Worm (Caenorhabditis elegans) whole organism, young adult: Measurements from ENCODE around the gene F08H9.2.

Experiments
- B0336.3 ChIP-seq: fragments of 200-800 bp; sonication (Bioruptor generic); IDR thresholded peaks from 2 replicates; pipeline ENCODE4 v1.3.6; 2022; ENCODE audit warnings: missing genetic modification characterization, missing compliant biosample characterization
- C17E4.6 ChIP-seq: fragments of 200-800 bp; sonication (Bioruptor generic); IDR thresholded peaks from 2 replicates; pipeline ENCODE4 v1.3.6; 2022; ENCODE audit warnings: missing genetic modification reagents, missing genetic modification characterization, missing compliant biosample characterization
- D2030.7 ChIP-seq: fragments of 200-800 bp; sonication (Bioruptor generic); IDR thresholded peaks from 2 replicates; pipeline ENCODE4 v1.3.6; 2022; ENCODE audit warnings: missing genetic modification reagents, missing genetic modification characterization, missing compliant biosample characterization
- F23B12.7 ChIP-seq: sonication (generic microtip); optimal IDR thresholded peaks from 2 replicates; lab custom pipeline; 2017; ENCODE audit warnings: missing genetic modification characterization, mild to moderate bottlenecking, missing compliant biosample characterization, antibody characterized with exemption, moderate library complexity; ENCODE audit not compliant: insufficient read depth
- F33H1.4 ChIP-seq: fragments of 200-800 bp; sonication (Bioruptor generic); IDR thresholded peaks from 2 replicates; pipeline ENCODE4 v1.3.6; 2022; ENCODE audit warnings: missing genetic modification reagents, missing genetic modification characterization, missing compliant biosample characterization
- K12H6.12 ChIP-seq: fragments of 200-800 bp; sonication (Bioruptor generic); optimal IDR thresholded peaks from 2 replicates; lab custom pipeline; 2018; ENCODE audit warnings: mild to moderate bottlenecking, missing genetic modification characterization, missing compliant biosample characterization
- T07F8.4 ChIP-seq: sonication (generic microtip); optimal IDR thresholded peaks from 2 replicates; lab custom pipeline; 2016; ENCODE audit warnings: mild to moderate bottlenecking, missing genetic modification characterization, moderate library complexity, missing compliant biosample characterization
- T26A5.8 ChIP-seq: sonication (generic microtip); optimal IDR thresholded peaks from 2 replicates; lab custom pipeline; 2016; ENCODE audit warnings: missing genetic modification characterization, missing compliant biosample characterization
- Y56A3A.18 ChIP-seq: fragments of 200-800 bp; sonication (Bioruptor generic); IDR thresholded peaks from 2 replicates; pipeline ENCODE4 v1.3.6; 2022; ENCODE audit warnings: missing genetic modification reagents, missing genetic modification characterization, missing compliant biosample characterization
- Y95B8A.8 ChIP-seq: fragments of 200-800 bp; sonication (Bioruptor generic); IDR thresholded peaks from 2 replicates; pipeline ENCODE4 v1.3.6; 2022; ENCODE audit warnings: missing genetic modification reagents, missing genetic modification characterization, missing compliant biosample characterization
- akir-1 ChIP-seq: fragments of 200-800 bp; sonication (Bioruptor generic); optimal IDR thresholded peaks from 2 replicates; lab custom pipeline; 2018; ENCODE audit warnings: mild to moderate bottlenecking, missing genetic modification characterization, moderate library complexity, missing compliant biosample characterization
- ama-1 ChIP-seq, 3 experiments: fragments of 150-350 bp in 1 of 3; sonication (generic microtip) in 2 of 3; optimal IDR thresholded peaks; 2 replicates each; lab custom pipeline; 2014 to 2018; ENCODE audit warnings: missing biosample characterization in 2 of 3, missing genetic modification characterization in 2 of 3, missing genetic modification reagents in 2 of 3
- attf-6 ChIP-seq: fragments of 200-800 bp; sonication (Bioruptor generic); IDR thresholded peaks from 2 replicates; pipeline ENCODE4 v1.3.6; 2022; ENCODE audit warnings: missing genetic modification reagents, missing genetic modification characterization, missing compliant biosample characterization
- cebp-1 ChIP-seq, 2 experiments: fragments of 200-800 bp in 1 of 2; sonication (Bioruptor generic) in 1 of 2; sonication (generic microtip) in 1 of 2; IDR thresholded peaks in 1 of 2; optimal IDR thresholded peaks in 1 of 2; 2 replicates each; pipeline versions ENCODE4 v1.3.6 to Lab custom; 2017 to 2022; ENCODE audit warnings: missing compliant biosample characterization in 2 of 2, missing genetic modification characterization in 2 of 2, mild to moderate bottlenecking in 1 of 2, missing genetic modification reagents in 1 of 2, moderate library complexity in 1 of 2
- ceh-100 ChIP-seq: fragments of 200-800 bp; sonication (Bioruptor generic); IDR thresholded peaks from 2 replicates; pipeline ENCODE4 v1.3.6; 2022; ENCODE audit warnings: missing genetic modification reagents, missing genetic modification characterization, missing compliant biosample characterization
- chd-7 ChIP-seq: sonication (generic microtip); optimal IDR thresholded peaks from 2 replicates; lab custom pipeline; 2016; ENCODE audit warnings: mild to moderate bottlenecking, missing genetic modification characterization, moderate library complexity, missing compliant biosample characterization
- die-1 ChIP-seq: sonication (generic microtip); optimal IDR thresholded peaks from 2 replicates; lab custom pipeline; 2016; ENCODE audit warnings: missing genotype, mild to moderate bottlenecking, missing genetic modification characterization, missing compliant biosample characterization
- ets-4 ChIP-seq: fragments of 200-800 bp; sonication (Bioruptor generic); optimal IDR thresholded peaks from 2 replicates; lab custom pipeline; 2018; ENCODE audit warnings: mild to moderate bottlenecking, missing genetic modification characterization, missing compliant biosample characterization
- hrde-1 ChIP-seq: sonication (generic microtip); optimal IDR thresholded peaks from 2 replicates; lab custom pipeline; 2016; ENCODE audit warnings: missing genetic modification characterization, mild to moderate bottlenecking, missing compliant biosample characterization, moderate library complexity, missing genotype, missing genetic modification reagents, borderline replicate concordance
- hsf-1 ChIP-seq: fragments of 200-800 bp; sonication (Bioruptor generic); IDR thresholded peaks from 2 replicates; pipeline ENCODE4 v1.3.6; 2022; ENCODE audit warnings: missing genetic modification reagents, missing genetic modification characterization, missing compliant biosample characterization
- lin-35 ChIP-seq, 3 experiments: fragments of 150-350 bp in 2 of 3; sonication (generic microtip) in 1 of 3; optimal IDR thresholded peaks; 2 replicates each; lab custom pipeline; 2014 to 2018; ENCODE audit warnings: missing biosample characterization in 3 of 3, missing genetic modification characterization in 3 of 3, missing genetic modification reagents in 3 of 3
- lin-54 ChIP-seq: fragments of 200-800 bp; sonication (Bioruptor generic); optimal IDR thresholded peaks from 2 replicates; lab custom pipeline; 2018; ENCODE audit warnings: mild to moderate bottlenecking, missing genetic modification characterization, missing compliant biosample characterization
- lir-1 ChIP-seq: fragments of 200-800 bp; sonication (Bioruptor generic); conservative IDR thresholded peaks from 2 replicates; pipeline ENCODE4 v1.3.6; 2022; ENCODE audit warnings: missing genetic modification reagents, missing genetic modification characterization, missing compliant biosample characterization
- lsl-1 ChIP-seq: fragments of 200-800 bp; sonication (Bioruptor generic); optimal IDR thresholded peaks from 2 replicates; lab custom pipeline; 2018; ENCODE audit warnings: mild to moderate bottlenecking, missing genetic modification characterization, moderate library complexity, missing compliant biosample characterization
- lsy-27 ChIP-seq: sonication (generic microtip); optimal IDR thresholded peaks from 2 replicates; lab custom pipeline; 2017; ENCODE audit warnings: missing genetic modification characterization, mild to moderate bottlenecking, missing compliant biosample characterization, antibody characterized with exemption, missing genotype, borderline replicate concordance; ENCODE audit not compliant: insufficient read depth
- madf-6 ChIP-seq: fragments of 200-800 bp; sonication (Bioruptor generic); IDR thresholded peaks from 2 replicates; pipeline ENCODE4 v1.3.6; 2022; ENCODE audit warnings: missing genetic modification reagents, missing genetic modification characterization, missing compliant biosample characterization
- nfya-2 ChIP-seq: fragments of 200-800 bp; sonication (Bioruptor generic); IDR thresholded peaks from 2 replicates; pipeline ENCODE4 v1.3.6; 2022; ENCODE audit warnings: missing genetic modification reagents, missing genetic modification characterization, missing compliant biosample characterization
- nhr-179 ChIP-seq: sonication (generic microtip); optimal IDR thresholded peaks from 2 replicates; lab custom pipeline; 2016; ENCODE audit warnings: mild to moderate bottlenecking, missing genetic modification characterization, missing compliant biosample characterization
- nhr-90 ChIP-seq: sonication (generic microtip); optimal IDR thresholded peaks from 2 replicates; lab custom pipeline; 2016; ENCODE audit warnings: missing genotype, mild to moderate bottlenecking, missing genetic modification characterization, missing compliant biosample characterization
- pbrm-1 ChIP-seq: fragments of 200-800 bp; sonication (Bioruptor generic); IDR thresholded peaks from 2 replicates; pipeline ENCODE4 v1.3.6; 2022; ENCODE audit warnings: missing genetic modification reagents, missing genetic modification characterization, missing compliant biosample characterization
- rcor-1 ChIP-seq: fragments of 200-800 bp; sonication (Bioruptor generic); IDR thresholded peaks from 2 replicates; pipeline ENCODE4 v1.3.6; 2022; ENCODE audit warnings: missing genetic modification reagents, missing genetic modification characterization, missing compliant biosample characterization
- rec-8 ChIP-seq, 2 experiments: sonication (generic microtip); optimal IDR thresholded peaks; 2 replicates each; lab custom pipeline; 2016; ENCODE audit warnings: mild to moderate bottlenecking in 2 of 2, missing genetic modification characterization in 2 of 2, missing genetic modification reagents in 2 of 2, missing genotype in 2 of 2, missing biosample characterization in 1 of 2, missing compliant biosample characterization in 1 of 2, moderate library complexity in 1 of 2
- repo-1 ChIP-seq: sonication (generic microtip); optimal IDR thresholded peaks from 2 replicates; lab custom pipeline; 2017; ENCODE audit warnings: mild to moderate bottlenecking, missing genetic modification characterization, missing compliant biosample characterization
- sea-2 ChIP-seq: fragments of 200-800 bp; sonication (Bioruptor generic); IDR thresholded peaks from 2 replicates; pipeline ENCODE4 v1.3.6; 2022; ENCODE audit warnings: missing genetic modification characterization, missing compliant biosample characterization
- snpc-3.4 ChIP-seq: sonication (generic microtip); optimal IDR thresholded peaks from 2 replicates; lab custom pipeline; 2017; ENCODE audit warnings: missing genetic modification characterization, mild to moderate bottlenecking, missing compliant biosample characterization, antibody characterized with exemption, moderate library complexity, missing genotype, missing genetic modification reagents
- somi-1 ChIP-seq: fragments of 200-800 bp; sonication (Bioruptor generic); optimal IDR thresholded peaks from 2 replicates; lab custom pipeline; 2018; ENCODE audit warnings: mild to moderate bottlenecking, missing genetic modification characterization, missing compliant biosample characterization
- sptf-2 ChIP-seq: fragments of 200-800 bp; sonication (Bioruptor generic); optimal IDR thresholded peaks from 2 replicates; lab custom pipeline; 2018; ENCODE audit warnings: mild to moderate bottlenecking, missing genetic modification characterization, missing compliant biosample characterization
- unc-62 ChIP-seq: fragments of 150-350 bp; optimal IDR thresholded peaks from 2 replicates; lab custom pipeline; 2014; ENCODE audit warnings: missing biosample characterization, missing genetic modification reagents, missing genetic modification characterization
- ztf-25 ChIP-seq: fragments of 200-800 bp; sonication (Bioruptor generic); IDR thresholded peaks from 2 replicates; pipeline ENCODE4 v1.3.6; 2022; ENCODE audit warnings: missing genetic modification reagents, missing genetic modification characterization, missing compliant biosample characterization
- ztf-28 ChIP-seq: fragments of 200-800 bp; sonication (Bioruptor generic); IDR thresholded peaks from 2 replicates; pipeline ENCODE4 v1.3.6; 2022; ENCODE audit warnings: missing genetic modification reagents, missing genetic modification characterization, missing compliant biosample characterization

Gene F08H9.2

DNA sequence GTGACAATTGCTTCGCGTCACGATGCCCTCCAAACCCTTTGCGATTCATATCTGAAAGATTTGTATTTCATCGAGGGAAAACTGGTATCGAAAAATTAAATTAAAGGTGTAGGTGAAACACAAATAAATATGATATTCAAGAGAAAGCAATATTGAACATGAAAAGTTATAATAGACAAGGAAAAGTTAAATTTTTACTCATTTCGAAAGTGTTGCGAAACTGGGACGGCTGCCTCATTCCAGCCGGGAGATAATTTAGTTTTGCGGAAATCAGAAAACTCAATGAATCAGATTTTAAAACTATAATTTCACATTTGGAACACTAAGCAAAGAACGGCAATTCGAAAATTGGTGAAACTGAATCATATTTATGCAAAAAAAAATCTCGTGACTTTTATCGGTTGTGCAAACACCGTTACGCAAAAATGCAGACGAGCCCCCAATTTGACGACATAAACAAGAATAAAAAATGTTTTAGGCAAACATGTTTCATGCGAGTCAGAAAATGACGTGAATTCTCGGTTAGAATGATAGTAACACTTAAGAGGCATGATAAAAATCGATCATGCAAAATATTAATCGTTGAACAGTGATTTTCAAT lies 45.4 kb upstream of the F08H9.2 start, which contains the start of the genes nxf-1 and C15H11.11 (continued):
- TF ChIP-seq T26A5.8 = no peak
- no peak for TF ChIP-seq K12H6.12
- peak; percentile 54; the same call in 1 of the 2 replicates for TF ChIP-seq cebp-1 (GFP tag; IDR thresholded peaks at IDR 0.05; lab: Robert Waterston, UW)
- peak; percentile 90 for TF ChIP-seq cebp-1 (tag; optimal IDR thresholded peaks at IDR 0.05; lab: Kevin White, UChicago)
- TF ChIP-seq rcor-1 (GFP tag; lab: Robert Waterston, UW) = 0 out of 2 replicates have a peak, but pooled peaks have one; percentile 36
- TF ChIP-seq B0336.3 (GFP tag; lab: Robert Waterston, UW) = peak; percentile 14; the same call in 1 of the 2 replicates

ce11 chrV:14417735-14418134 lies 42.7 kb upstream of the F08H9.2 start, which contains the start of the genes nxf-2 and set-31:
TSS of gene nxf-2 (minus strand) at chrV:14417835.
TSS of gene set-31 (plus strand) at chrV:14417903.
- TF ChIP-seq F33H1.4 (GFP tag; lab: Robert Waterston, UW) (peak; percentile 46; the same call in 1 of the 2 replicates), akir-1 (no peak), lsl-1 (GFP tag; lab: Kevin White, UChicago) (peak; percentile 58)
- TF ChIP-seq, all 124 proteins: peak for 2

DNA sequence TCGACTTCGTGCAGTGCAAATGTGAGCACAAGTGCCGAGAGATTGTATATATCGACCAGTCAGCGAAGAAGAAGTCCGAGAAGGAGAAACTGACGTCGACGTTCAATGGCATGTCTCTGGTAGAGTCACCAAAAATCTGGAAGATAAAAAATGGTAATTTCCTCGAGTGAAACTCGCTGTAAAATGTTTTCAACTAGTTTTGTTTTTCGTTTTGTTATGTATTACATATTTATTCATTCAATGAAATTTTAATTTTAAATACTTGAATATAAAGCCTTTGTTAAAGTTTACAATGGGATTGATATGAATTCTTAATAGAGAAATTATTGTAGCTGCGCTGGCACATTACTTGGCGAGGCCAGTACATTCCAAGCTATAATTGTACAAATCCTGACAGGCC lies 40.6 kb upstream of the F08H9.2 start:
- no peak for TF ChIP-seq nfya-2 (GFP tag; lab: Robert Waterston, UW)
- no peak for TF ChIP-seq cebp-1 (GFP tag; IDR thresholded peaks at IDR 0.05; lab: Robert Waterston, UW)
- TF ChIP-seq cebp-1 (tag; optimal IDR thresholded peaks at IDR 0.05; lab: Kevin White, UChicago) = peak; percentile 8
- TF ChIP-seq Y95B8A.8 (GFP tag; lab: Robert Waterston, UW) = peak; percentile 83; the same call in 1 of the 2 replicates
- no peak for TF ChIP-seq F33H1.4 (GFP tag; lab: Robert Waterston, UW)
- TF ChIP-seq F23B12.7 (tag; lab: Kevin White, UChicago) = no peak
- no peak for TF ChIP-seq unc-62
- TF ChIP-seq lin-54 (GFP tag; lab: Kevin White, UChicago) = peak; percentile 4
- peak in 1 of 2 experiments; percentile 32 for TF ChIP-seq rec-8 (tag; optimal IDR thresholded peaks at IDR 0.05; lab: Kevin White, UChicago)
- TF ChIP-seq repo-1 (tag; lab: Kevin White, UChicago) = peak; percentile 21
- no peak for TF ChIP-seq nhr-90 (tag; lab: Kevin White, UChicago)
- peak; percentile 77 for TF ChIP-seq hrde-1 (tag; lab: Kevin White, UChicago)
- peak; percentile 51; the same call in 1 of the 2 replicates for TF ChIP-seq pbrm-1 (GFP tag; lab: Robert Waterston, UW)
- TF ChIP-seq ama-1 (optimal IDR thresholded peaks at IDR 0.05; lab: Kevin White, UChicago) = no peak
- peak in 1 of 2 experiments; percentile 58 for TF ChIP-seq ama-1 (GFP tag; optimal IDR thresholded peaks at IDR 0.05; lab: Kevin White, UChicago)
- no peak for TF ChIP-seq C17E4.6
- peak; percentile 8 for TF ChIP-seq snpc-3.4 (tag; lab: Kevin White, UChicago)

DNA sequence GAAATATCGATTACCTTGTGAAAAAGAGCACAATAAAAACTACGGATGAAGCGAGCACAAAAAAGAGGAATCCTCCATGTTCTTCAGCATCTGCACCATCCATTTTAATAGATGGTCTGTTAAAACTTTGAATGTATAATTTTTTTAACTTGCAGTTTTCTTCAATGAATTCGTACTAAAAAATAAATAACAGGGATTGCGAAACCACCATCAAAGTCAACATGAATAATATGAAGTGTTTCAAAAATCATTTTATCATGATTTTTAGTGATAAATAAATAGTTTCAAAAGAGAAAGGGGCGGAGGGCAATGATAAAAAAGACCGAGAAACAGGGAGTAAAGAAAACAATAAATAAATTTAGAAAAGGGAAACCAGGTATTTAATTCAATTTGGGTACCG lies 39.1 kb upstream of the F08H9.2 start, which contains the start of gene dhs-22:
TSS of gene dhs-22 (minus strand) at position 116 of the 400 bp plus-strand sequence.
- TF ChIP-seq lir-1 (GFP tag; lab: Robert Waterston, UW) (no peak), lin-35 (GFP tag; optimal IDR thresholded peaks at IDR 0.05; lab: Kevin White, UChicago) (no peak), hsf-1 (GFP tag; lab: Robert Waterston, UW) (peak; percentile 1; the same call in 1 of the 2 replicates), ztf-28 (no peak), cebp-1 (GFP tag; IDR thresholded peaks at IDR 0.05; lab: Robert Waterston, UW) (peak; percentile 57; the same call in 1 of the 2 replicates), cebp-1 (tag; optimal IDR thresholded peaks at IDR 0.05; lab: Kevin White, UChicago) (peak; percentile 73), somi-1 (GFP tag; lab: Kevin White, UChicago) (no peak), ets-4 (GFP tag; lab: Kevin White, UChicago) (no peak), unc-62 (no peak), Y56A3A.18 (GFP tag; lab: Robert Waterston, UW) (no peak), sea-2 (GFP tag; lab: Robert Waterston, UW) (no peak), sptf-2 (no peak), attf-6 (GFP tag; lab: Robert Waterston, UW) (no peak), D2030.7 (GFP tag; lab: Robert Waterston, UW) (no peak), ztf-25 (GFP tag; lab: Robert Waterston, UW) (no peak), ceh-100 (0 out of 2 replicates have a peak, but pooled peaks have one; percentile 48), lsy-27 (tag; lab: Kevin White, UChicago) (no peak), madf-6 (peak; percentile 55), nhr-179 (tag; lab: Kevin White, UChicago) (no peak), die-1 (tag; lab: Kevin White, UChicago) (no peak), chd-7 (tag; lab: Kevin White, UChicago) (no peak), T07F8.4 (tag; lab: Kevin White, UChicago) (no peak)
